Fruit fly (Drosophila melanogaster) Kc167 (cell line): ENCODE data around the gene CG10348.

ENCODE experiments used
- Myc ChIP-seq: fragments of >200 bp; optimal IDR thresholded peaks from 2 replicates; lab custom pipeline; 2017; ENCODE audit warnings: missing external identifiers
- h ChIP-seq: fragments of >200 bp; optimal IDR thresholded peaks from 3 replicates; lab custom pipeline; 2018; ENCODE audit warnings: missing external identifiers
- psq ChIP-seq: fragments of >200 bp; optimal IDR thresholded peaks from 2 replicates; lab custom pipeline; 2017; ENCODE audit warnings: missing external identifiers
- ttk ChIP-seq: sonication (Bioruptor generic); optimal IDR thresholded peaks from 2 replicates; lab custom pipeline; 2017; ENCODE audit warnings: missing external identifiers

dm6 chr2L:18740010-18740409 lies 7.7 kb upstream of the CG10348 start, which contains the start of the genes CG42752 and CG15167:
- TF ChIP-seq h = no peak
- TF ChIP-seq Myc (lab: Kevin White, UChicago) = no peak
- no peak for TF ChIP-seq ttk (lab: Kevin White, UChicago)
- TF ChIP-seq psq (lab: Kevin White, UChicago) = no peak
